Fruit fly (Drosophila melanogaster): Measurements from ENCODE around the gene CG4572.

The CG4572 gene

DNA sequence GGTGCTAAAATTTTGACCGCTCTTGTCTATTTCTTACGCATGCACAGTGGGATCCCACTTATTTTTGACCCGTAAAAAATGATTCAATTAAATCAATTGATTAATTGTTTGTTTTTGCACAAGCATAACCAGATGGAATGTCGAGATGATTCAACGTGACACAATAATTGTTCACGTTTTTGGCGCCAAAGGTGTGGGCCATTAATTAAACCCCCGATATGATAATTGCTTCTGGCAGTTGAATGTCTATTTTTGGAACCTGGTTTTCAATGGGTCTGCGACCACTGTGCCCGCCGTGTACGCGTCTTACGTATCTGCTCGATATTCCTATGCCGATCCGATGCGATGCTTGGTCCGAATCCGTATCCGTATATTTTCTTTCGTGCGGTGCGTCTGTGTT lies 27.9 kb upstream of the CG4572 start (continued):
- TF ChIP-seq ssp (GFP tag; IDR thresholded peaks at IDR 0.05) (peak; percentile 57), CG2116 (GFP tag; optimal IDR thresholded peaks at IDR 0.05) (no peak), onecut (GFP tag; IDR thresholded peaks at IDR 0.05) (peak; percentile 65), seq (GFP tag; IDR thresholded peaks at IDR 0.05) (peak; percentile 71), CG6272 (GFP tag; IDR thresholded peaks at IDR 0.05) (peak; percentile 57; the same call in 1 of the 2 replicates), CG10959 (GFP tag; IDR thresholded peaks at IDR 0.05) (peak; percentile 54), shn (GFP tag; optimal IDR thresholded peaks at IDR 0.05) (peak; percentile 75), Lpt (GFP tag; optimal IDR thresholded peaks at IDR 0.05) (no peak), HLHmδ (GFP tag; optimal IDR thresholded peaks at IDR 0.05) (no peak), Doc3 (GFP tag; IDR thresholded peaks at IDR 0.05; ENCODE audit: partially characterized antibody) (no peak), Dad (GFP tag; optimal IDR thresholded peaks at IDR 0.05) (peak; percentile 71), Dip3 (GFP tag; optimal IDR thresholded peaks at IDR 0.05) (peak; percentile 67), CG6813 (GFP tag; optimal IDR thresholded peaks at IDR 0.05) (peak; percentile 68), Stat92E (GFP tag; optimal IDR thresholded peaks at IDR 0.05) (no peak), CG3847 (GFP tag; IDR thresholded peaks at IDR 0.05) (peak; percentile 63), Gug (GFP tag; IDR thresholded peaks at IDR 0.05) (peak; percentile 73; the same call in 3 of the 4 replicates), MESR4 (GFP tag; optimal IDR thresholded peaks at IDR 0.05) (no peak), vnd (GFP tag; IDR thresholded peaks at IDR 0.05; ENCODE audit: partially characterized antibody) (0 out of 3 replicates have a peak, but pooled peaks have one; percentile 40), cwo (GFP tag; optimal IDR thresholded peaks at IDR 0.05) (peak; percentile 46), Pdp1 (GFP tag; optimal IDR thresholded peaks at IDR 0.05) (peak; percentile 81 to 85), CG17385 (GFP tag; optimal IDR thresholded peaks at IDR 0.05) (peak; percentile 63), CHES-1-like (GFP tag; optimal IDR thresholded peaks at IDR 0.05) (peak; percentile 40), BtbVII (GFP tag; optimal IDR thresholded peaks at IDR 0.05) (peak; percentile 60), gcm (GFP tag; optimal IDR thresholded peaks at IDR 0.05) (peak; percentile 55), caup (GFP tag; optimal IDR thresholded peaks at IDR 0.05; ENCODE audit: severe bottlenecking) (peak; percentile 54), mirr (GFP tag; optimal IDR thresholded peaks at IDR 0.05) (peak; percentile 49), Deaf1 (tag; optimal IDR thresholded peaks at IDR 0.05) (peak; percentile 55), CG8388 (GFP tag; optimal IDR thresholded peaks at IDR 0.05) (peak; percentile 61), Doc2 (GFP tag; IDR thresholded peaks at IDR 0.05) (no peak), CG11247 (GFP tag; IDR thresholded peaks at IDR 0.05) (peak; percentile 65), Six4 (GFP tag; optimal IDR thresholded peaks at IDR 0.05) (peak; percentile 72), fd3F (GFP tag; optimal IDR thresholded peaks at IDR 0.05) (peak; percentile 56), CG13624 (GFP tag; optimal IDR thresholded peaks at IDR 0.05) (peak; percentile 49), lbe (GFP tag; optimal IDR thresholded peaks at IDR 0.05) (no peak), ems (GFP tag; optimal IDR thresholded peaks at IDR 0.05) (peak; percentile 80), CG8478 (optimal IDR thresholded peaks at IDR 0.05) (no peak), HHEX (GFP tag; optimal IDR thresholded peaks at IDR 0.05) (peak; percentile 77), amos (GFP tag; IDR thresholded peaks at IDR 0.05; ENCODE audit: partially characterized antibody) (no peak), nom (GFP tag; optimal IDR thresholded peaks at IDR 0.05) (no peak), Ravus (GFP tag; IDR thresholded peaks at IDR 0.05) (no peak), CG4820 (GFP tag; optimal IDR thresholded peaks at IDR 0.05) (peak; percentile 65), D19B (GFP tag; optimal IDR thresholded peaks at IDR 0.05) (peak; percentile 14), MTF-1 (GFP tag; optimal IDR thresholded peaks at IDR 0.05; ENCODE audit: borderline replicate concordance) (peak; percentile 51), tll (GFP tag; optimal IDR thresholded peaks at IDR 0.05) (peak in 1 of 2 experiments; percentile 27), CG13775 (GFP tag; optimal IDR thresholded peaks at IDR 0.05) (peak; percentile 41), CG34224 (GFP tag; IDR thresholded peaks at IDR 0.05; ENCODE audit: partially characterized antibody) (no peak), Sry-β (GFP tag; optimal IDR thresholded peaks at IDR 0.05) (peak; percentile 8), CG2889 (GFP tag; IDR thresholded peaks at IDR 0.05) (no peak), Adf1 (GFP tag; IDR thresholded peaks at IDR 0.05) (0 out of 2 replicates have a peak, but pooled peaks have one; percentile 10), aop (GFP tag; IDR thresholded peaks at IDR 0.05) (no peak)
